Worm (Caenorhabditis elegans) whole organism, L4 larva: ENCODE data around the gene C09G4.4.

Source experiments
- D1046.2 ChIP-seq: fragments of 200-800 bp; sonication (Bioruptor generic); IDR thresholded peaks from 2 replicates; pipeline ENCODE4 v1.3.6; 2022; ENCODE audit warnings: missing genetic modification characterization, missing compliant biosample characterization
- Y5F2A.4 ChIP-seq: fragments of 200-800 bp; sonication (Bioruptor generic); optimal IDR thresholded peaks from 2 replicates; lab custom pipeline; 2018; ENCODE audit warnings: mild to moderate bottlenecking, missing genetic modification characterization, missing compliant biosample characterization
- Y75B8A.6 ChIP-seq: fragments of 200-800 bp; sonication (Bioruptor generic); IDR thresholded peaks from 2 replicates; pipeline ENCODE4 v1.3.6; 2022; ENCODE audit warnings: missing genetic modification reagents, missing genetic modification characterization, missing compliant biosample characterization
- aha-1 ChIP-seq: fragments of 150-350 bp; peaks from one replicate; lab custom pipeline; 2014; ENCODE audit warnings: missing biosample characterization, missing genetic modification characterization
- ceh-20 ChIP-seq: fragments of 200-800 bp; sonication (Bioruptor generic); IDR thresholded peaks from 2 replicates; pipeline ENCODE4 v1.3.6; 2022; ENCODE audit warnings: missing genetic modification reagents, missing genetic modification characterization, missing compliant biosample characterization
- ceh-28 ChIP-seq: fragments of 150-350 bp; optimal IDR thresholded peaks from 2 replicates; lab custom pipeline; 2014; ENCODE audit warnings: missing biosample characterization, missing genetic modification reagents, missing genetic modification characterization
- ceh-62 ChIP-seq: sonication (generic microtip); optimal IDR thresholded peaks from 2 replicates; lab custom pipeline; 2017; ENCODE audit warnings: missing biosample characterization, missing genetic modification characterization
- ceh-82 ChIP-seq: sonication (generic microtip); optimal IDR thresholded peaks from 2 replicates; lab custom pipeline; 2017; ENCODE audit warnings: missing biosample characterization, missing genetic modification characterization
- daf-12 ChIP-seq: fragments of 150-350 bp; optimal IDR thresholded peaks from 2 replicates; lab custom pipeline; 2014; ENCODE audit warnings: missing biosample characterization, missing genetic modification reagents, missing genetic modification characterization
- daf-19 ChIP-seq: fragments of 200-800 bp; sonication (Bioruptor generic); conservative IDR thresholded peaks from 2 replicates; pipeline ENCODE4 v1.3.6; 2022; ENCODE audit warnings: missing genetic modification characterization, missing compliant biosample characterization
- dmd-6 ChIP-seq: fragments of 200-800 bp; sonication (Bioruptor generic); IDR thresholded peaks from 2 replicates; pipeline ENCODE4 v1.3.6; 2022; ENCODE audit warnings: missing genetic modification reagents, missing genetic modification characterization, missing compliant biosample characterization
- dmd-8 ChIP-seq: fragments of 200-800 bp; sonication (Bioruptor generic); IDR thresholded peaks from 2 replicates; pipeline ENCODE4 v1.3.6; 2022; ENCODE audit warnings: missing genetic modification characterization, missing compliant biosample characterization
- duxl-1 ChIP-seq: sonication (generic microtip); optimal IDR thresholded peaks from 2 replicates; lab custom pipeline; 2016; ENCODE audit warnings: mild to moderate bottlenecking, missing genetic modification characterization, moderate library complexity, missing compliant biosample characterization; ENCODE audit not compliant: poor library complexity
- dve-1 ChIP-seq: sonication (generic microtip); optimal IDR thresholded peaks from 2 replicates; lab custom pipeline; 2017; ENCODE audit warnings: antibody characterized with exemption, mild to moderate bottlenecking, missing genetic modification characterization, missing compliant biosample characterization; ENCODE audit not compliant: insufficient read depth
- egl-27 ChIP-seq: sonication (generic microtip); optimal IDR thresholded peaks from 3 replicates; lab custom pipeline; 2017; ENCODE audit warnings: missing biosample characterization, missing genetic modification reagents, missing genetic modification characterization
- hlh-11 ChIP-seq: fragments of 200-800 bp; sonication (Bioruptor generic); optimal IDR thresholded peaks from 2 replicates; lab custom pipeline; 2018; ENCODE audit warnings: mild to moderate bottlenecking, missing genetic modification characterization, missing compliant biosample characterization
- hlh-30 ChIP-seq: sonication (generic microtip); optimal IDR thresholded peaks from 2 replicates; lab custom pipeline; 2017; ENCODE audit warnings: antibody characterized with exemption, mild to moderate bottlenecking, missing genetic modification characterization, missing compliant biosample characterization; ENCODE audit not compliant: insufficient read depth
- jun-1 ChIP-seq: fragments of 150-350 bp; optimal IDR thresholded peaks from 2 replicates; lab custom pipeline; 2014; ENCODE audit warnings: missing biosample characterization, missing genetic modification reagents, missing genetic modification characterization
- mdl-1 ChIP-seq, 2 experiments: fragments of 150-350 bp in 1 of 2; sonication (generic microtip) in 1 of 2; optimal IDR thresholded peaks; 2 replicates each; lab custom pipeline; 2014 to 2017; ENCODE audit warnings: missing biosample characterization in 2 of 2, missing genetic modification characterization in 2 of 2
- nhr-111 ChIP-seq: fragments of 200-800 bp; sonication (Bioruptor generic); optimal IDR thresholded peaks from 2 replicates; lab custom pipeline; 2018; ENCODE audit warnings: mild to moderate bottlenecking, missing genetic modification characterization, missing compliant biosample characterization
- nhr-28 ChIP-seq: fragments of 150-350 bp; optimal IDR thresholded peaks from 2 replicates; lab custom pipeline; 2014; ENCODE audit warnings: missing biosample characterization, missing genetic modification characterization
- nhr-6 ChIP-seq: fragments of 150-350 bp; optimal IDR thresholded peaks from 2 replicates; lab custom pipeline; 2014; ENCODE audit warnings: missing biosample characterization, missing genetic modification characterization
- sdz-12 ChIP-seq: fragments of 200-800 bp; sonication (Bioruptor generic); optimal IDR thresholded peaks from 2 replicates; lab custom pipeline; 2018; ENCODE audit warnings: mild to moderate bottlenecking, missing genetic modification characterization, missing compliant biosample characterization
- set-16 ChIP-seq: fragments of 200-800 bp; sonication (Bioruptor generic); IDR thresholded peaks from 2 replicates; pipeline ENCODE4 v1.3.6; 2022; ENCODE audit warnings: missing genetic modification reagents, missing genetic modification characterization, missing compliant biosample characterization
- skn-1 ChIP-seq: fragments of 150-350 bp; optimal IDR thresholded peaks from 2 replicates; lab custom pipeline; 2014; ENCODE audit warnings: missing biosample characterization, missing genetic modification characterization
- snpc-1.2 ChIP-seq: fragments of 200-800 bp; sonication (Bioruptor generic); IDR thresholded peaks from 2 replicates; pipeline ENCODE4 v1.3.6; 2022; ENCODE audit warnings: missing genetic modification reagents, missing genetic modification characterization, missing compliant biosample characterization
- unc-39 ChIP-seq: sonication (generic microtip); optimal IDR thresholded peaks from 2 replicates; lab custom pipeline; 2017; ENCODE audit warnings: missing biosample characterization, missing genetic modification characterization
- unc-62 ChIP-seq, 3 experiments: fragments of 150-350 bp in 1 of 3; sonication (generic microtip); optimal IDR thresholded peaks in 2 of 3; peaks in 1 of 3; 1 replicate in 1 of 3; 2 replicates in 2 of 3; lab custom pipeline; 2014 to 2017; ENCODE audit warnings: missing biosample characterization in 3 of 3, missing genetic modification characterization in 3 of 3, missing genetic modification reagents in 3 of 3, missing genotype in 1 of 3
- zip-11 ChIP-seq: fragments of 200-800 bp; sonication (Bioruptor generic); IDR thresholded peaks from 2 replicates; pipeline ENCODE4 v1.3.6; 2022; ENCODE audit warnings: missing genetic modification characterization, missing compliant biosample characterization
- ztf-7 ChIP-seq: fragments of 150-350 bp; optimal IDR thresholded peaks from 2 replicates; lab custom pipeline; 2014; ENCODE audit warnings: missing biosample characterization, missing genetic modification characterization

The C09G4.4 gene

ce11 chrIV:8512679-8513078 is at the start of gene C09G4.4:
Gene C09G4.4, plus strand, starts transcription at chrIV:8512979.
- TF ChIP-seq daf-12 (tag; lab: Kevin White, UChicago) (no peak), ztf-7 (tag; lab: Kevin White, UChicago) (no peak), ceh-28 (tag; lab: Kevin White, UChicago) (no peak), skn-1 (tag; lab: Kevin White, UChicago) (no peak), unc-39 (tag; lab: Kevin White, UChicago) (no peak), ceh-20 (GFP tag; lab: Robert Waterston, UW) (no peak), mdl-1 (tag; optimal IDR thresholded peaks at IDR 0.05; lab: Kevin White, UChicago) (no peak), Y5F2A.4 (no peak), dve-1 (no peak)

- TF ChIP-seq hlh-11 (peak; percentile 24), aha-1 (tag; lab: Kevin White, UChicago) (peak; percentile 39), nhr-28 (tag; lab: Kevin White, UChicago) (peak; percentile 68), D1046.2 (GFP tag; lab: Robert Waterston, UW) (no peak), set-16 (GFP tag; lab: Robert Waterston, UW) (no peak), mdl-1 (tag; optimal IDR thresholded peaks at IDR 0.05; lab: Kevin White, UChicago) (peak in 1 of 2 experiments; percentile 84), dmd-6 (0 out of 2 replicates have a peak, but pooled peaks have one; percentile 9), ceh-82 (tag; lab: Kevin White, UChicago) (no peak), unc-62 (GFP tag; optimal IDR thresholded peaks at IDR 0.05 in 1 of 2; lab: Kevin White, UChicago) (peak in 1 of 2 experiments; percentile 100), unc-62 (tag; optimal IDR thresholded peaks at IDR 0.05; lab: Kevin White, UChicago) (no peak), nhr-6 (tag; lab: Kevin White, UChicago) (no peak), hlh-30 (tag; lab: Kevin White, UChicago) (peak; percentile 58), ceh-20 (GFP tag; lab: Robert Waterston, UW) (peak; percentile 60; the same call in 1 of the 2 replicates), dmd-8 (no peak), nhr-111 (GFP tag; lab: Kevin White, UChicago) (no peak)
These were observed 49.7 kb upstream of the C09G4.4 start for ce11 chrIV:8463069-8463468.

DNA sequence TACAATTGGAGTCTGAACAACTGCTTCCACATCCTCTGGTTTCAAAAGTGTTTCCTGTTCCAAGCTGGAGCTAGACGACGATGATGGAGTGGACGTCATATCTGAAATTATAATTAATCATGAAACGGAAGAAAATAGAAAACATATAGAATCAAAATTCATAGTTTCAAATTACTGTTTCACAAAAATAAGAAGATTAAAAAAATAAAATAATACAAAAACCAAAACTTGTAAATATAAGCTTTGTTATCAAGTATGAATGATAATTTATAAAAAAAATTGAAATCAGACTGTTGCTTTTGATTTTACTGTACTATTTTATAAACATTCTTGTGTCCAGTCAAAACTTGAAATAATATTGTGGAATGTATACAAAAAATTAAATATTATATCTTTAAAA is 49.1 kb upstream of the C09G4.4 start, which contains the start of gene str-176:
str-176 (minus strand) TSS at position 101 of the 400 bp plus-strand sequence.
- no peak for TF ChIP-seq daf-19 (GFP tag; lab: Robert Waterston, UW)
- TF ChIP-seq sdz-12 (GFP tag; lab: Kevin White, UChicago): no peak
- no peak for TF ChIP-seq ceh-62 (tag; lab: Kevin White, UChicago)
- no peak for TF ChIP-seq Y75B8A.6
- TF ChIP-seq jun-1: no peak
- no peak for TF ChIP-seq skn-1 (tag; lab: Kevin White, UChicago)
- TF ChIP-seq egl-27 (tag; lab: Kevin White, UChicago): no peak

DNA sequence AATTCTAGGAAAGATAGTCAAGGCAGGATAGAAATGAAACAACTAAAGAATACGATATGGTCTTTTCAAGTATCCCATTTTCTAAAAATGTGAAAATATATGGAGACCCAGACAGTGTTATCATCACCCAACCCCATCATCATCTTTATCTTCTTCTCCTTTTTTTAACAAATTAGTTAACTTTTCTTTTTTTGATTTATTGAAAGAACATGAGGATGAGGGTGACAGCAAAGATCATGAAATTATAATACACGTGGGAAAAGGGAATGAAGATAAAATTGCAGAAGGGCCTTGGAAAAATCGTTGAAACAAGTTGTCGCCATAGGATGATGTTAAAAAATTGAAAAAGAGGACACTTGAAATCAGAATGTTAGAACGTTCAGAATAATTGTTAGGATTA is 48.6 kb upstream of the C09G4.4 start:
- TF ChIP-seq mdl-1 (tag; optimal IDR thresholded peaks at IDR 0.05; lab: Kevin White, UChicago): peak in 1 of 2 experiments; percentile 63
- TF ChIP-seq nhr-28 (tag; lab: Kevin White, UChicago): peak; percentile 40
- TF ChIP-seq duxl-1 (tag; lab: Kevin White, UChicago): no peak
- no peak for TF ChIP-seq zip-11
- TF ChIP-seq daf-12 (tag; lab: Kevin White, UChicago): no peak
- peak; percentile 19; the same call in 1 of the 2 replicates for TF ChIP-seq dmd-6
- TF ChIP-seq hlh-30 (tag; lab: Kevin White, UChicago): peak; percentile 22

ce11 chrIV:8467343-8467742 is 45.4 kb upstream of the C09G4.4 start:
- 0 out of 2 replicates have a peak, but pooled peaks have one; percentile 27 for TF ChIP-seq snpc-1.2 (GFP tag; lab: Robert Waterston, UW)
- TF ChIP-seq, all 104 proteins: peak for 1; not testable (repeated sequence) for 103
